Fruit fly (Drosophila melanogaster): ENCODE results near the gene Fgop2.

The Fgop2 gene

DNA sequence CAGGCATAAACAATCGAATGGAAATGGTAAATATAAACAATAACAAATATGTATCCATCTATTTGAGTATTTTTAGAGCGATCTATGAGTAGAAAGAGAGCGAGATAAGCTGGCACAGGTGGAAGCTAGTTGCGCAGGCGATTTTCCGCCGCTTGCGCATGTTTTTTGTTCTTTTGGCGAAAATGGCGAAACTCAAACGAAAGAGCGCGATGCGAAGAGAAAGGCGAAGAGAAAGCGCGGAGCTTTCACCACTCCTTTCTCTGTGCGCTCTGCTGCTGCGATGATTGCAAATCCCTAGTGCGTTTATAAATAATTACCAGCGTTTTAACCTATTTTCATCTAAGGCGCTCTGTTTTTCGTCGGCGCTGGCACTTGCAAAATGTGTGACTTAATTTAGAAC lies 3.4 kb downstream of the Fgop2 start:
- TF ChIP-seq CG8319 (GFP tag; optimal IDR thresholded peaks at IDR 0.05) (no peak), CG6808 (GFP tag; optimal IDR thresholded peaks at IDR 0.05) (no peak), CG6163 (GFP tag; IDR thresholded peaks at IDR 0.05) (no peak), Sox15 (GFP tag; optimal IDR thresholded peaks at IDR 0.05) (no peak)

DNA sequence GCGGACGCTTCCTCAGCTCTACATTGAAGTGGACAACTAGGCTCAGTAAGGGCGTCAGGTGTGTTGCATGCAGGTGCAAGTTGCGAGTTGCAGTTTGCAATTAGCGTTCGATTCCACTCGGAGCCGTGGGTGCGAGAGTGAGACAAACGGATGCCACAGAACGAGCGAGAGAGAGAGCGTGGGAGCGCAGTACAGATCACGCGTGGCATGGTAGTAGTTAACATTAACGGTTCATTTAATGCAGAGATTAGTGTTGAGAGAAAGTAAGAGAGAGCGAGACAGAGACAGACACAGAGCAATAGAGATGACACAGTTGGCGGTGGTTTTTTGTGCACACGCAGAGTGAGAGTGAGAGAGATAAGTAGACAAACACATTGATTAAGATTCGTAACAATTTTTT lies 5.4 kb downstream of the Fgop2 start:
- TF ChIP-seq CG34406 (GFP tag; optimal IDR thresholded peaks at IDR 0.05) (no peak), eg (GFP tag; IDR thresholded peaks at IDR 0.05) (no peak), Blimp-1 (GFP tag; optimal IDR thresholded peaks at IDR 0.05) (no peak), Hr4 (GFP tag; optimal IDR thresholded peaks at IDR 0.05) (no peak), cyc (GFP tag; optimal IDR thresholded peaks at IDR 0.05) (no peak)

DNA sequence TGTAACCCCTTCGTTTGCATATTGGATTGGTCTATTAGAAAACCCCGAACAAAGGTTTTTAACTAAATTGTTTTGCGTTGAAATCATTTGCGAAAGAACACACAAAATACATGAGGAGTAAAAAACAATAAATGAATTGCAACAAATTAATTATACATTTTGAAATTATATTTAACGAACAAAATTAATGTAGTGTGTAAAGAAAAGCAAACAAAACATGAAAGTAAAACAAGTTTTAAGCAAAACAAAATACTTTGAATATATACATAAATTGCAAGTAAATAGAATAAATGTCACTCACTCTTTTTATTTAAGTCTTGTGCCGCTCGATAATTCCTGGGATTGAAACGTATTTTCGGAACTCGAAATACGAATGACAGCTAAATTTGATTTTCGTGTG lies 13.3 kb downstream of the Fgop2 start, which contains the start of gene CG43232:
CG43232 (plus strand) TSS at position 301 of the 400 bp plus-strand sequence.
- TF ChIP-seq dac (GFP tag; optimal IDR thresholded peaks at IDR 0.05): no peak
- TF ChIP-seq fd59A (GFP tag; optimal IDR thresholded peaks at IDR 0.05): no peak
- no peak for TF ChIP-seq CG3919 (GFP tag; optimal IDR thresholded peaks at IDR 0.05)
- TF ChIP-seq Smox (GFP tag; optimal IDR thresholded peaks at IDR 0.05): no peak
- TF ChIP-seq Gug (GFP tag; IDR thresholded peaks at IDR 0.05): no peak
- no peak for TF ChIP-seq Sox14 (GFP tag; optimal IDR thresholded peaks at IDR 0.05)
- TF ChIP-seq Eip75B (GFP tag; optimal IDR thresholded peaks at IDR 0.05): no peak
- no peak for TF ChIP-seq CG10631 (GFP tag; optimal IDR thresholded peaks at IDR 0.05)

DNA sequence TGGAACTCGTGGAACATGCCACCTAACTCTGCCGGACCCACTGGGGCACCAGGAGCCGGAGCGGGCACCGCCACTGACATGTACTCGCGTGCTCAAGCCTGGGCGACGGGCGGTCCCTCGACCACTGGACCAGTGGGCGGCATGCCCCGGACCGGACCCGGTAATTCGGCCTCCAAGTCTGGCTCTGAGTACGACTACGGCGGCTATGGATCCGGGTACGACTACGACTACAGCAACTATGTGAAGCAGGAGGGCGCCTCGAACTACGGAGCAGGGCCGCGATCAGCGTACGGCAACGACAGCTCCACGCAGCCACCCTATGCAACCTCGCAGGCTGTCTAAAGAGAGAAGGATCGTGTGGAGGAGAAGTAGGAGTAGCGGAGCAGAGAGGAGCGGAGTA lies 20.0 kb downstream of the Fgop2 start:
- TF ChIP-seq CG7368 (GFP tag; optimal IDR thresholded peaks at IDR 0.05) (no peak), cyc (GFP tag; optimal IDR thresholded peaks at IDR 0.05) (no peak), CG10669 (GFP tag; optimal IDR thresholded peaks at IDR 0.05) (no peak), acj6 (GFP tag; optimal IDR thresholded peaks at IDR 0.05) (no peak), CG3032 (tag; optimal IDR thresholded peaks at IDR 0.05) (no peak), Gug (GFP tag; IDR thresholded peaks at IDR 0.05) (no peak), fd85E (GFP tag; optimal IDR thresholded peaks at IDR 0.05) (no peak), CG15336 (GFP tag; IDR thresholded peaks at IDR 0.05) (no peak), CG6808 (GFP tag; optimal IDR thresholded peaks at IDR 0.05) (no peak), CG34406 (GFP tag; optimal IDR thresholded peaks at IDR 0.05) (no peak), salr (GFP tag; optimal IDR thresholded peaks at IDR 0.05) (no peak), lz (GFP tag; optimal IDR thresholded peaks at IDR 0.05) (no peak), CG11762 (GFP tag; optimal IDR thresholded peaks at IDR 0.05; ENCODE audit: insufficient read depth) (no peak)

DNA sequence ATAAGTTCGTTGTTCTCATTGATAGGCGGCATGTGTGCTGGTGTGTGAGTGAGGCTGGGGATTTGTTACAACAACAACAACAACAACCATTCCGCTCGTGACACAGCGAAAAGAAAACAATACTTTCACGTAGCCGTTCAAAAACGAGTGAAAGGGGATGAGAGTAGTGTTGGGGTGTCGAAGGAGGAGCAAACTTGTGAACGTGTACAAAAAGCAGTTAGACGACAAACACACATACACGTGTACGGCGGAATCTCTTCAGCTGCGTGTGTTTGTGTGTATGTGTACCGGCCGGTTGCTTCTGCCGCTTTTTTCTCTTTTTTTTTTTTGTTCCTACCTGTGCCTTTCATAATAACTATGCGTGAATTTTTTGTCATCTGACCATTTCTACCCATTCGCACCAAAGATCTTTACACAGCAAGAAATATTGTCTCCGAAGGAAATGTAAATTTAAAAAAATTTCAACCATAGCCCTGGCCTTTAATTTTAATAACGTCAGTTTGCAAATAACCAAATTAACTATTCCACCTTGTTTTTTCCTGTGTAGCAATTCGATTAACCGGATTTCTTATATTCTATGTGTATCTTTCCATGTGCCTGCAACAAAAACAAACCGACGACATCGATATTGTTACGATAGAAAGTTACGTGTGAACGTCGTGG lies 22.9 kb downstream of the Fgop2 start:
- TF ChIP-seq Hr39 (GFP tag; optimal IDR thresholded peaks at IDR 0.05): peak; percentile 77
- TF ChIP-seq CG1621 (tag; optimal IDR thresholded peaks at IDR 0.05): peak; percentile 72
- TF ChIP-seq salr (GFP tag; optimal IDR thresholded peaks at IDR 0.05): peak; percentile 64 to 77
- TF ChIP-seq Ets96B (tag; optimal IDR thresholded peaks at IDR 0.05): peak; percentile 83
- TF ChIP-seq fd59A (GFP tag; optimal IDR thresholded peaks at IDR 0.05): no peak
- peak; percentile 66 for TF ChIP-seq vri (GFP tag; optimal IDR thresholded peaks at IDR 0.05)
- peak; percentile 88 for TF ChIP-seq CG11762 (GFP tag; optimal IDR thresholded peaks at IDR 0.05; ENCODE audit: insufficient read depth)
- no peak; the same call in 2 of the 3 replicates for TF ChIP-seq CG8119 (GFP tag; IDR thresholded peaks at IDR 0.05)
- peak; percentile 78 for TF ChIP-seq Gug (GFP tag; IDR thresholded peaks at IDR 0.05)
- TF ChIP-seq spab (GFP tag; optimal IDR thresholded peaks at IDR 0.05): no peak
- peak; percentile 55 for TF ChIP-seq CG11902 (GFP tag; optimal IDR thresholded peaks at IDR 0.05)
- TF ChIP-seq svp (GFP tag): no peak
- peak; percentile 81 for TF ChIP-seq topi (GFP tag; optimal IDR thresholded peaks at IDR 0.05)
- TF ChIP-seq Hr38 (GFP tag; optimal IDR thresholded peaks at IDR 0.05): peak; percentile 41
- peak; percentile 69 for TF ChIP-seq Ets21C (GFP tag; optimal IDR thresholded peaks at IDR 0.05)
- peak; percentile 72 for TF ChIP-seq Met (GFP tag; optimal IDR thresholded peaks at IDR 0.05)
- peak in 1 of 2 experiments; percentile 58 for TF ChIP-seq ss (GFP tag; optimal IDR thresholded peaks at IDR 0.05)
- no peak; the same call in 1 of the 2 replicates for TF ChIP-seq CG11294 (GFP tag; IDR thresholded peaks at IDR 0.05)
- TF ChIP-seq CG15336 (GFP tag; IDR thresholded peaks at IDR 0.05): peak; percentile 92
- TF ChIP-seq dac (GFP tag; optimal IDR thresholded peaks at IDR 0.05): peak; percentile 85
- peak; percentile 92 for TF ChIP-seq Hr4 (GFP tag; optimal IDR thresholded peaks at IDR 0.05)
- TF ChIP-seq CG6808 (GFP tag; optimal IDR thresholded peaks at IDR 0.05): peak; percentile 68
- peak; percentile 48 for TF ChIP-seq Sox15 (GFP tag; optimal IDR thresholded peaks at IDR 0.05)
- peak; percentile 75 for TF ChIP-seq Blimp-1 (GFP tag; optimal IDR thresholded peaks at IDR 0.05)
- TF ChIP-seq acj6 (GFP tag; optimal IDR thresholded peaks at IDR 0.05): peak; percentile 83
- no peak; the same call in 2 of the 3 replicates for TF ChIP-seq eg (GFP tag; IDR thresholded peaks at IDR 0.05)
- TF ChIP-seq esn (GFP tag; optimal IDR thresholded peaks at IDR 0.05): peak; percentile 83
- TF ChIP-seq Eip75B (GFP tag; optimal IDR thresholded peaks at IDR 0.05): no peak
- TF ChIP-seq CG7368 (GFP tag; optimal IDR thresholded peaks at IDR 0.05): peak; percentile 71

All from whole organism, prepupa.